Worm (Caenorhabditis elegans) whole organism, L2 larva: ENCODE measurements around the gene pmt-1.

Source experiments
- ZK546.5 ChIP-seq: sonication (generic microtip); optimal IDR thresholded peaks from 2 replicates; lab custom pipeline; 2017; ENCODE audit warnings: missing biosample characterization, missing genetic modification characterization
- ceh-82 ChIP-seq: fragments of 150-350 bp; optimal IDR thresholded peaks from 2 replicates; lab custom pipeline; 2014; ENCODE audit warnings: missing biosample characterization, missing genetic modification characterization
- egl-27 ChIP-seq: sonication (generic microtip); optimal IDR thresholded peaks from 3 replicates; lab custom pipeline; 2017; ENCODE audit warnings: missing biosample characterization, missing genetic modification reagents, missing genetic modification characterization
- elt-1 ChIP-seq: fragments of 150-350 bp; optimal IDR thresholded peaks from 2 replicates; lab custom pipeline; 2014; ENCODE audit warnings: missing biosample characterization, missing genetic modification characterization
- lin-39 ChIP-seq: fragments of 150-350 bp; optimal IDR thresholded peaks from 2 replicates; lab custom pipeline; 2014; ENCODE audit warnings: missing biosample characterization, missing genetic modification reagents, missing genetic modification characterization
- nhr-10 ChIP-seq: sonication (generic microtip); optimal IDR thresholded peaks from 2 replicates; lab custom pipeline; 2017; ENCODE audit warnings: missing biosample characterization, missing genetic modification characterization
- nhr-21 ChIP-seq: fragments of 150-350 bp; optimal IDR thresholded peaks from 2 replicates; lab custom pipeline; 2014; ENCODE audit warnings: missing biosample characterization, missing genetic modification characterization
- nhr-237 ChIP-seq: fragments of 150-350 bp; optimal IDR thresholded peaks from 2 replicates; lab custom pipeline; 2014; ENCODE audit warnings: missing biosample characterization, missing genetic modification characterization
- peb-1 ChIP-seq: fragments of 150-350 bp; optimal IDR thresholded peaks from 2 replicates; lab custom pipeline; 2014; ENCODE audit warnings: missing biosample characterization, missing genetic modification characterization
- ztf-11 ChIP-seq: sonication (generic microtip); optimal IDR thresholded peaks from 2 replicates; lab custom pipeline; 2017; ENCODE audit warnings: missing biosample characterization, missing genetic modification characterization

- TF ChIP-seq ceh-82 (no peak), peb-1 (tag; lab: Kevin White, UChicago) (no peak), ZK546.5 (tag; lab: Kevin White, UChicago) (no peak), egl-27 (tag; lab: Kevin White, UChicago) (no peak), nhr-21 (tag; lab: Kevin White, UChicago) (no peak), elt-1 (tag; lab: Kevin White, UChicago) (no peak), nhr-237 (no peak), lin-39 (tag; lab: Kevin White, UChicago) (no peak), nhr-10 (no peak), ztf-11 (tag; lab: Kevin White, UChicago) (no peak)
Measured at ce11 chrII:5326891-5327290, 44.6 kb upstream of the pmt-1 start.
